Worm (Caenorhabditis elegans): ENCODE results near the gene twk-36.

DNA sequence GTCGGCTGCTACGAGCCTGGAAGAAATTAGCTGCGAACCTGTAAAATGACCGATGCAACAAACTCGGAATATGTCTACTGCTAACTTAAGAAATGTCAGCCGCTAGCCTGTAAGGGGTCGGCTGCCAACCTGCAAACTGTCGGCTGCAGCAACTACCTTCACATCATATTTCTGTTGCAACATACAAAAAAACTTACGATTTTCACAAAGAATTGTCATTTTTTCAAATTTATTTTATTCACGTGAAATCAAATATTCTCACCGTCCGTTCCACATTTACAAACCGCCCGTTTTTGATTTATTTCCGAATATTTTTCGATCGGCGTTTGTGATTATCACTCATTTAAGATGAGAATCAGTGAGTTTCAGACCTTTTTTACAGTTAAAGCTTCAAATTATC lies 47.2 kb downstream of the twk-36 start, which contains the start of gene Y26G10.6:
- no peak for TF ChIP-seq nhr-77 (tag; optimal IDR thresholded peaks at IDR 0.05)
- TF ChIP-seq F16B12.6 (tag; optimal IDR thresholded peaks at IDR 0.05) = no peak
- no peak for TF ChIP-seq hlh-4 (tag; optimal IDR thresholded peaks at IDR 0.05)
- TF ChIP-seq nhr-28 (tag; optimal IDR thresholded peaks at IDR 0.05) = no peak
- TF ChIP-seq alr-1 (tag; optimal IDR thresholded peaks at IDR 0.05; ENCODE audit: borderline replicate concordance) = no peak
- no peak for TF ChIP-seq snpc-4 (tag; optimal IDR thresholded peaks at IDR 0.05)
- no peak for TF ChIP-seq aly-2 (tag; optimal IDR thresholded peaks at IDR 0.05)
